Worm (Caenorhabditis elegans) whole organism, young adult: ENCODE data around the gene rab-7.

Experiments used
- B0035.1 ChIP-seq: sonication (generic microtip); optimal IDR thresholded peaks from 2 replicates; lab custom pipeline; 2016; ENCODE audit warnings: missing genetic modification characterization, mild to moderate bottlenecking, missing compliant biosample characterization, missing genotype, missing genetic modification reagents
- B0336.3 ChIP-seq: fragments of 200-800 bp; sonication (Bioruptor generic); IDR thresholded peaks from 2 replicates; pipeline ENCODE4 v1.3.6; 2022; ENCODE audit warnings: missing genetic modification characterization, missing compliant biosample characterization
- C17E4.6 ChIP-seq: fragments of 200-800 bp; sonication (Bioruptor generic); IDR thresholded peaks from 2 replicates; pipeline ENCODE4 v1.3.6; 2022; ENCODE audit warnings: missing genetic modification reagents, missing genetic modification characterization, missing compliant biosample characterization
- D2030.7 ChIP-seq: fragments of 200-800 bp; sonication (Bioruptor generic); IDR thresholded peaks from 2 replicates; pipeline ENCODE4 v1.3.6; 2022; ENCODE audit warnings: missing genetic modification reagents, missing genetic modification characterization, missing compliant biosample characterization
- F10E7.11 ChIP-seq: sonication (generic microtip); optimal IDR thresholded peaks from 2 replicates; lab custom pipeline; 2017; ENCODE audit warnings: mild to moderate bottlenecking, missing genetic modification characterization, moderate library complexity, missing compliant biosample characterization
- F23B12.7 ChIP-seq: sonication (generic microtip); optimal IDR thresholded peaks from 2 replicates; lab custom pipeline; 2017; ENCODE audit warnings: missing genetic modification characterization, mild to moderate bottlenecking, missing compliant biosample characterization, antibody characterized with exemption, moderate library complexity; ENCODE audit not compliant: insufficient read depth
- F33H1.4 ChIP-seq: fragments of 200-800 bp; sonication (Bioruptor generic); IDR thresholded peaks from 2 replicates; pipeline ENCODE4 v1.3.6; 2022; ENCODE audit warnings: missing genetic modification reagents, missing genetic modification characterization, missing compliant biosample characterization
- F39B2.1 ChIP-seq: fragments of 200-800 bp; sonication (Bioruptor generic); IDR thresholded peaks from 2 replicates; pipeline ENCODE4 v1.3.6; 2022; ENCODE audit warnings: missing genetic modification reagents, missing genetic modification characterization, missing compliant biosample characterization
- F49E8.2 ChIP-seq: sonication (generic microtip); optimal IDR thresholded peaks from 3 replicates; lab custom pipeline; 2017; ENCODE audit warnings: missing genetic modification characterization, mild to moderate bottlenecking, missing compliant biosample characterization, antibody characterized with exemption, moderate library complexity; ENCODE audit not compliant: insufficient read depth
- K11D2.4 ChIP-seq: fragments of 200-800 bp; sonication (Bioruptor generic); IDR thresholded peaks from 2 replicates; pipeline ENCODE4 v1.3.6; 2022; ENCODE audit warnings: missing genetic modification reagents, missing genetic modification characterization, missing compliant biosample characterization
- Y53G8AR.9 ChIP-seq: fragments of 200-800 bp; sonication (Bioruptor generic); conservative IDR thresholded peaks from 2 replicates; pipeline ENCODE4 v1.3.6; 2022; ENCODE audit warnings: missing genetic modification reagents, missing genetic modification characterization, missing compliant biosample characterization
- ama-1 ChIP-seq, 3 experiments: fragments of 150-350 bp in 1 of 3; sonication (generic microtip) in 2 of 3; optimal IDR thresholded peaks; 2 replicates each; lab custom pipeline; 2014 to 2018; ENCODE audit warnings: missing biosample characterization in 2 of 3, missing genetic modification characterization in 2 of 3, missing genetic modification reagents in 2 of 3
- atf-7 ChIP-seq: sonication (generic microtip); optimal IDR thresholded peaks from 2 replicates; lab custom pipeline; 2017; ENCODE audit warnings: mild to moderate bottlenecking, missing genetic modification characterization, missing compliant biosample characterization
- athp-1 ChIP-seq: sonication (generic microtip); optimal IDR thresholded peaks from 2 replicates; lab custom pipeline; 2017; ENCODE audit warnings: mild to moderate bottlenecking, missing genetic modification characterization, missing compliant biosample characterization
- attf-6 ChIP-seq: fragments of 200-800 bp; sonication (Bioruptor generic); IDR thresholded peaks from 2 replicates; pipeline ENCODE4 v1.3.6; 2022; ENCODE audit warnings: missing genetic modification reagents, missing genetic modification characterization, missing compliant biosample characterization
- bed-2 ChIP-seq: fragments of 200-800 bp; sonication (Bioruptor generic); IDR thresholded peaks from 2 replicates; pipeline ENCODE4 v1.3.6; 2022; ENCODE audit warnings: missing genetic modification reagents, missing genetic modification characterization, missing compliant biosample characterization
- ccch-3 ChIP-seq: fragments of 200-800 bp; sonication (Bioruptor generic); optimal IDR thresholded peaks from 2 replicates; lab custom pipeline; 2018; ENCODE audit warnings: mild to moderate bottlenecking, missing genetic modification characterization, missing compliant biosample characterization
- cebp-1 ChIP-seq, 2 experiments: fragments of 200-800 bp in 1 of 2; sonication (Bioruptor generic) in 1 of 2; sonication (generic microtip) in 1 of 2; IDR thresholded peaks in 1 of 2; optimal IDR thresholded peaks in 1 of 2; 2 replicates each; pipeline versions ENCODE4 v1.3.6 to Lab custom; 2017 to 2022; ENCODE audit warnings: missing compliant biosample characterization in 2 of 2, missing genetic modification characterization in 2 of 2, mild to moderate bottlenecking in 1 of 2, missing genetic modification reagents in 1 of 2, moderate library complexity in 1 of 2
- cebp-2 ChIP-seq: fragments of 200-800 bp; sonication (Bioruptor generic); IDR thresholded peaks from 2 replicates; pipeline ENCODE4 v1.3.6; 2022; ENCODE audit warnings: missing genetic modification characterization, missing compliant biosample characterization
- ceh-27 ChIP-seq: fragments of 200-800 bp; sonication (Bioruptor generic); optimal IDR thresholded peaks from 2 replicates; lab custom pipeline; 2018; ENCODE audit warnings: mild to moderate bottlenecking, missing genetic modification characterization, moderate library complexity, missing compliant biosample characterization
- dpff-1 ChIP-seq: sonication (generic microtip); optimal IDR thresholded peaks from 2 replicates; lab custom pipeline; 2017; ENCODE audit warnings: mild to moderate bottlenecking, missing genetic modification characterization, missing compliant biosample characterization
- efl-1 ChIP-seq: fragments of 150-350 bp; optimal IDR thresholded peaks from 2 replicates; lab custom pipeline; 2014; ENCODE audit warnings: missing biosample characterization, missing genetic modification reagents, missing genetic modification characterization
- egl-44 ChIP-seq: fragments of 200-800 bp; sonication (Bioruptor generic); IDR thresholded peaks from 2 replicates; pipeline ENCODE4 v1.3.6; 2022; ENCODE audit warnings: missing genetic modification reagents, missing genetic modification characterization, missing compliant biosample characterization
- ekl-4 ChIP-seq: fragments of 200-800 bp; sonication (Bioruptor generic); IDR thresholded peaks from 2 replicates; pipeline ENCODE4 v1.3.6; 2022; ENCODE audit warnings: missing genetic modification reagents, missing genetic modification characterization, missing compliant biosample characterization
- gei-17 ChIP-seq: fragments of 200-800 bp; sonication (Bioruptor generic); optimal IDR thresholded peaks from 2 replicates; lab custom pipeline; 2018; ENCODE audit warnings: mild to moderate bottlenecking, missing genetic modification characterization, missing compliant biosample characterization
- hmg-20 ChIP-seq: fragments of 200-800 bp; sonication (Bioruptor generic); IDR thresholded peaks from 2 replicates; pipeline ENCODE4 v1.3.6; 2022; ENCODE audit warnings: missing genetic modification reagents, missing genetic modification characterization, missing compliant biosample characterization
- lin-35 ChIP-seq, 3 experiments: fragments of 150-350 bp in 2 of 3; sonication (generic microtip) in 1 of 3; optimal IDR thresholded peaks; 2 replicates each; lab custom pipeline; 2014 to 2018; ENCODE audit warnings: missing biosample characterization in 3 of 3, missing genetic modification characterization in 3 of 3, missing genetic modification reagents in 3 of 3
- lin-54 ChIP-seq: fragments of 200-800 bp; sonication (Bioruptor generic); optimal IDR thresholded peaks from 2 replicates; lab custom pipeline; 2018; ENCODE audit warnings: mild to moderate bottlenecking, missing genetic modification characterization, missing compliant biosample characterization
- madf-10 ChIP-seq: sonication (generic microtip); optimal IDR thresholded peaks from 2 replicates; lab custom pipeline; 2016; ENCODE audit warnings: mild to moderate bottlenecking, missing genetic modification characterization, missing compliant biosample characterization
- madf-3 ChIP-seq: fragments of 200-800 bp; sonication (Bioruptor generic); IDR thresholded peaks from 2 replicates; pipeline ENCODE4 v1.3.6; 2022; ENCODE audit warnings: missing genetic modification reagents, missing genetic modification characterization, missing compliant biosample characterization
- madf-8 ChIP-seq: fragments of 200-800 bp; sonication (Bioruptor generic); conservative IDR thresholded peaks from 2 replicates; pipeline ENCODE4 v1.3.6; 2022; ENCODE audit warnings: missing genetic modification reagents, missing genetic modification characterization, missing compliant biosample characterization
- mel-28 ChIP-seq: sonication (generic microtip); optimal IDR thresholded peaks from 2 replicates; lab custom pipeline; 2016; ENCODE audit warnings: borderline replicate concordance, mild to moderate bottlenecking, missing genetic modification characterization, missing compliant biosample characterization
- nfyb-1 ChIP-seq: fragments of 200-800 bp; sonication (Bioruptor generic); IDR thresholded peaks from 2 replicates; pipeline ENCODE4 v1.3.6; 2022; ENCODE audit warnings: missing genetic modification reagents, missing genetic modification characterization, missing compliant biosample characterization
- pbrm-1 ChIP-seq: fragments of 200-800 bp; sonication (Bioruptor generic); IDR thresholded peaks from 2 replicates; pipeline ENCODE4 v1.3.6; 2022; ENCODE audit warnings: missing genetic modification reagents, missing genetic modification characterization, missing compliant biosample characterization
- repo-1 ChIP-seq: sonication (generic microtip); optimal IDR thresholded peaks from 2 replicates; lab custom pipeline; 2017; ENCODE audit warnings: mild to moderate bottlenecking, missing genetic modification characterization, missing compliant biosample characterization
- tlf-1 ChIP-seq: fragments of 200-800 bp; sonication (Bioruptor generic); optimal IDR thresholded peaks from 2 replicates; lab custom pipeline; 2018; ENCODE audit warnings: mild to moderate bottlenecking, missing genetic modification characterization, missing compliant biosample characterization
- xnd-1 ChIP-seq: sonication (generic microtip); optimal IDR thresholded peaks from 2 replicates; lab custom pipeline; 2016; ENCODE audit warnings: missing genotype, missing genetic modification reagents, missing genetic modification characterization, missing compliant biosample characterization
- zfh-2 ChIP-seq: fragments of 200-800 bp; sonication (Bioruptor generic); conservative IDR thresholded peaks from 2 replicates; pipeline ENCODE4 v1.3.6; 2022; ENCODE audit warnings: missing genetic modification reagents, missing genetic modification characterization, missing compliant biosample characterization
- ztf-22 ChIP-seq: fragments of 200-800 bp; sonication (Bioruptor generic); optimal IDR thresholded peaks from 2 replicates; lab custom pipeline; 2018; ENCODE audit warnings: mild to moderate bottlenecking, missing genetic modification characterization, moderate library complexity, missing compliant biosample characterization
- ztf-6 ChIP-seq: fragments of 200-800 bp; sonication (Bioruptor generic); IDR thresholded peaks from 2 replicates; pipeline ENCODE4 v1.3.6; 2022; ENCODE audit warnings: missing genetic modification reagents, missing genetic modification characterization, missing compliant biosample characterization

rab-7 gene

ce11 chrII:11966602-11967001 lies at the start of gene rab-7:
Gene rab-7 (minus strand): TSS chrII:11966931.
- TF ChIP-seq ama-1 (optimal IDR thresholded peaks at IDR 0.05; lab: Kevin White, UChicago) (peak; percentile 66), ama-1 (GFP tag; optimal IDR thresholded peaks at IDR 0.05; lab: Kevin White, UChicago) (no peak), madf-10 (tag; lab: Kevin White, UChicago) (peak; percentile 22), gei-17 (GFP tag; lab: Kevin White, UChicago) (no peak), pbrm-1 (GFP tag; lab: Robert Waterston, UW) (0 out of 2 replicates have a peak, but pooled peaks have one; percentile 32), madf-8 (GFP tag; lab: Robert Waterston, UW) (no peak), athp-1 (tag; lab: Kevin White, UChicago) (no peak), atf-7 (peak; percentile 63), ceh-27 (GFP tag; lab: Kevin White, UChicago) (no peak), egl-44 (GFP tag; lab: Robert Waterston, UW) (no peak), B0336.3 (0 out of 2 replicates have a peak, but pooled peaks have one; percentile 29), D2030.7 (GFP tag; lab: Robert Waterston, UW) (0 out of 2 replicates have a peak, but pooled peaks have one; percentile 36), tlf-1 (GFP tag; lab: Kevin White, UChicago) (peak; percentile 44), zfh-2 (GFP tag; lab: Robert Waterston, UW) (no peak), ccch-3 (GFP tag; lab: Kevin White, UChicago) (no peak), ekl-4 (peak; percentile 53; the same call in 1 of the 2 replicates), F49E8.2 (tag; lab: Kevin White, UChicago) (peak; percentile 15), cebp-1 (GFP tag; IDR thresholded peaks at IDR 0.05; lab: Robert Waterston, UW) (no peak), cebp-1 (tag; optimal IDR thresholded peaks at IDR 0.05; lab: Kevin White, UChicago) (peak; percentile 15), mel-28 (no peak), nfyb-1 (0 out of 2 replicates have a peak, but pooled peaks have one; percentile 22), hmg-20 (GFP tag; lab: Robert Waterston, UW) (no peak), madf-3 (GFP tag; lab: Robert Waterston, UW) (peak; percentile 79), attf-6 (GFP tag; lab: Robert Waterston, UW) (0 out of 2 replicates have a peak, but pooled peaks have one; percentile 10), F39B2.1 (0 out of 2 replicates have a peak, but pooled peaks have one; percentile 19), xnd-1 (no peak), ztf-22 (GFP tag; lab: Kevin White, UChicago) (peak; percentile 39), ztf-6 (GFP tag; lab: Robert Waterston, UW) (no peak), F33H1.4 (GFP tag; lab: Robert Waterston, UW) (0 out of 2 replicates have a peak, but pooled peaks have one; percentile 15), Y53G8AR.9 (peak; percentile 42; the same call in 1 of the 2 replicates), lin-54 (GFP tag; lab: Kevin White, UChicago) (peak; percentile 19), lin-35 (GFP tag; optimal IDR thresholded peaks at IDR 0.05; lab: Kevin White, UChicago) (no peak), bed-2 (GFP tag; lab: Robert Waterston, UW) (no peak), dpff-1 (tag; lab: Kevin White, UChicago) (peak; percentile 55), repo-1 (tag; lab: Kevin White, UChicago) (peak; percentile 51), F10E7.11 (tag; lab: Kevin White, UChicago) (peak; percentile 24), F23B12.7 (tag; lab: Kevin White, UChicago) (peak; percentile 51)

- TF ChIP-seq F23B12.7 (tag; lab: Kevin White, UChicago): no peak
- TF ChIP-seq B0035.1: no peak
- TF ChIP-seq cebp-2 (GFP tag; lab: Robert Waterston, UW): no peak
- no peak for TF ChIP-seq K11D2.4 (GFP tag; lab: Robert Waterston, UW)
- TF ChIP-seq C17E4.6 (GFP tag; lab: Robert Waterston, UW): no peak
- TF ChIP-seq B0336.3: no peak
- TF ChIP-seq F49E8.2 (tag; lab: Kevin White, UChicago): no peak
- no peak for TF ChIP-seq efl-1
Measured at ce11 chrII:12008772-12009171, 42.0 kb upstream of the rab-7 start, which contains the start of gene glb-29. Gene glb-29 (plus strand): TSS chrII:12009072.
